Worm (Caenorhabditis elegans): Measurements from ENCODE around the gene ttr-21.

The ttr-21 gene

DNA sequence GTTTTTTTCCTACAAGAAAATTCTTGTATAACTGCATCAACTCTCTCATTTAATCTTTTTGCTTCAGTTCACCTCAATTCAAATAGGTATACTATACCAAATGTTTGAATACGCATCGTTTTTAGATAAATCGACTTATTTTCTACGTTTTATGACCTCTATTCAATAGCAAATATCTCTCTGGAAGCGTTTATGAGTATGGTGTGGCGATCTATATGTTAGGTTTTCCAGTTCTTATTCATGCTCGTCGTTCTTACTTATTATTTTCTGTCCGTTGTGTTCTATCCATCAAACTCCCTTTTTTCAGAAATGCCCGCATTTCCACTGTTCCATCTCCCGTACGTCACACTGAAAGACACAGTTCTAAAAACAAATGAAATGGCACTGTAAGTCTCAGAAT, 26.4 kb upstream of the ttr-21 start, which contains the start of gene T22G5.3:
TSS of gene T22G5.3 (plus strand) at position 301 of the 400 bp plus-strand sequence.
- no peak for TF ChIP-seq lin-13 (GFP tag; optimal IDR thresholded peaks at IDR 0.05)
- no peak for TF ChIP-seq elt-1 (tag; optimal IDR thresholded peaks at IDR 0.05)
- TF ChIP-seq ztf-11 (tag; optimal IDR thresholded peaks at IDR 0.05): no peak
- TF ChIP-seq nhr-23 (tag; optimal IDR thresholded peaks at IDR 0.05): no peak
- no peak for TF ChIP-seq unc-55 (GFP tag; optimal IDR thresholded peaks at IDR 0.05)
- no peak for TF ChIP-seq ama-1 (optimal IDR thresholded peaks at IDR 0.05)
- no peak for TF ChIP-seq ceh-16 (tag; optimal IDR thresholded peaks at IDR 0.05)
- TF ChIP-seq mdl-1 (tag; optimal IDR thresholded peaks at IDR 0.05): no peak
- TF ChIP-seq sma-3 (GFP tag; optimal IDR thresholded peaks at IDR 0.05): no peak
- no peak for TF ChIP-seq mbf-1 (tag; optimal IDR thresholded peaks at IDR 0.05)
- no peak for TF ChIP-seq nhr-129 (tag; optimal IDR thresholded peaks at IDR 0.05)
- no peak for TF ChIP-seq nhr-237 (tag; optimal IDR thresholded peaks at IDR 0.05)
- TF ChIP-seq ZK546.5 (tag; optimal IDR thresholded peaks at IDR 0.05): no peak
- no peak for TF ChIP-seq blmp-1 (tag; optimal IDR thresholded peaks at IDR 0.05; ENCODE audit: insufficient read depth)
- TF ChIP-seq zag-1 (tag; optimal IDR thresholded peaks at IDR 0.05): no peak

DNA sequence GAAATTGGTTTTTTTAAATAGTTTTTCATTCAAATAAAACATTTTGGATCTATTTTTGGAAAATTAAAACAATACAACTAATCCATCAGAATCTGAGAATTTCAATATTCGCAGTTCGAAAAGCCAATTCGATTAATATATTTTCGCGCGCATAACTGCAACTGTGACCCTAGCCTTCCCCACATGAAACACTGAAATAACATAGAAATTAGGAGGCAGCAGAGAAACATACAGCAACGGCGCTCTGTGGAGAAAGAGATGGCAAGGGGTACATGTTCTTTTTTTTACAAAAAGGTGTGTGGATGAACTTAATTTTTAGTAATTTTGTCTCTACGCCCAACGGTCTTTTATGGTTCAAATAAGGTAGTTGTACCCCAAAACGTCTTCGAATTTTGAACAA, 26.0 kb upstream of the ttr-21 start:
- TF ChIP-seq nhr-237 (tag; optimal IDR thresholded peaks at IDR 0.05): no peak
- peak; percentile 33 for TF ChIP-seq C34F6.9 (tag; optimal IDR thresholded peaks at IDR 0.05)

DNA sequence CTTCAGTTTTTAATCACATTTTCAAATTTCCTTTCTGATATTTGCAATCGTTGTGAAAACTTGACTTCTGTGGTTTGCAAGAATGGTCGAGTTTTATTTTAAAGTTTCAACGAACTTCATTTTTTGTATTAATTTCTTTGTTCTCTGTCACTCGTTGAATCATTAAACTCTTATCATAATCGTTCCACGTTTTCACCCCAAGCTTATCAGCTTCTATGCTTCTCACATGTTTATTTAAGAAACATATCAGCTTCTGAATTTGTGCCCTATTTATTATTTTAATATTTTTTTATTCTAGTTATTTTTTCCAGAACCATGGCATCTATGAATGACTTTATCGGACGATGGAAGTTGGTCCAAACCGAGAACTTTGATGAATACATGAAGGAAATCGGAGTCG, 25.0 kb upstream of the ttr-21 start, which contains the start of gene lbp-7:
TSS of gene lbp-7 (plus strand) at position 312 of the 400 bp plus-strand sequence.
- no peak for TF ChIP-seq ZK546.5 (tag; optimal IDR thresholded peaks at IDR 0.05)
- no peak for TF ChIP-seq F13H6.1 (tag; optimal IDR thresholded peaks at IDR 0.05)
- peak; percentile 66 for TF ChIP-seq crh-2 (tag; optimal IDR thresholded peaks at IDR 0.05)
- TF ChIP-seq fos-1 (tag; optimal IDR thresholded peaks at IDR 0.05): peak; percentile 94
- peak; percentile 70 for TF ChIP-seq sma-9 (GFP tag; optimal IDR thresholded peaks at IDR 0.05)
- TF ChIP-seq sma-9 (tag; optimal IDR thresholded peaks at IDR 0.05): no peak

DNA sequence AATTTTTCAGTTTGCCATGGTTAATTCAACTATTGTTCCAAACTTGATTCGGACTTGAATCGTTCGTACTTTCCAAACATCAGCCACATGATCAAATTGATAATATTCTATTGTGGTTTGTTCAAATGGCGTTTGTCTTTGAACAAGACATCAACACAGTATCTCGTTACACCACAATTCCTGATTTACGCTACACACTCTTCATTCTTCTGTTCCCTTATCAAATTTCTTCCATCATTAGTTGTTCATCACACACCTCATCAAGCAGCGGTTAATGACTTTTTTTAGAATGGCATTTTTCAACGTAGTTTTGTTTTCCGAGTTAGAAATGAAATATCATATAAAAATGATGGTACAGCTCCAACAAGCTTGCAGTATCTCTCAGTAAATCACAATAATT, 24.0 kb upstream of the ttr-21 start:
- TF ChIP-seq fos-1 (tag; optimal IDR thresholded peaks at IDR 0.05): peak; percentile 63
- no peak for TF ChIP-seq lin-11 (tag; optimal IDR thresholded peaks at IDR 0.05)
- no peak for TF ChIP-seq egl-27 (tag; optimal IDR thresholded peaks at IDR 0.05)
- TF ChIP-seq elt-1 (tag; optimal IDR thresholded peaks at IDR 0.05): no peak
- peak; percentile 25 for TF ChIP-seq sma-3 (GFP tag; optimal IDR thresholded peaks at IDR 0.05)
- no peak for TF ChIP-seq ztf-4 (tag; optimal IDR thresholded peaks at IDR 0.05)
- TF ChIP-seq crh-2 (tag; optimal IDR thresholded peaks at IDR 0.05): peak; percentile 37
- peak; percentile 30 for TF ChIP-seq nhr-25 (tag; optimal IDR thresholded peaks at IDR 0.05)
- peak; percentile 7 for TF ChIP-seq gmeb-1 (tag; optimal IDR thresholded peaks at IDR 0.05)
- no peak for TF ChIP-seq unc-39 (tag; optimal IDR thresholded peaks at IDR 0.05)
- no peak for TF ChIP-seq unc-62 (GFP tag; optimal IDR thresholded peaks at IDR 0.05)
- no peak for TF ChIP-seq mbf-1 (tag; optimal IDR thresholded peaks at IDR 0.05)
- TF ChIP-seq sma-9 (GFP tag; optimal IDR thresholded peaks at IDR 0.05): peak; percentile 71
- no peak for TF ChIP-seq sma-9 (tag; optimal IDR thresholded peaks at IDR 0.05)

DNA sequence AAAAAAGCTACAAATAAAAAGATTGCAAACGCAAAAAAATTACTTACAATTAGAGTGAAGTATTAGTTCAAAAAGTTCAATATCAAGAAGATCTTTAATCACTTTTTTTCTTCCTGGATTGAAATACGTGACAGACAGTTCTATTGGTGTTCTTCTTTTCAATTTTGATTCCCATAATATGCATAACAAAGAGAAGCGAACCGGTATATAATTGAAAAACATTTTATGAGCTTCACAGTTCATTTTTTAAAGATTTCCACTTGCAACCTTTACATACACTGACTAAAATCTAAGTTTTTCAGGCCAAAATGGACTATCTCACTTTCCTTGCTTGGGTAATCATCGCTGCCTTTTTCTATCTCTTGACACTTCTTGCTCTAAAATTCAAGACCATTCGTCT, 22.3 kb upstream of the ttr-21 start, which contains the start of gene T22G5.1:
TSS of gene T22G5.1 (plus strand) at position 301 of the 400 bp plus-strand sequence.
- TF ChIP-seq mab-5 (tag; optimal IDR thresholded peaks at IDR 0.05) (no peak), unc-39 (tag; optimal IDR thresholded peaks at IDR 0.05) (no peak), C34F6.9 (tag; optimal IDR thresholded peaks at IDR 0.05) (no peak), lin-11 (tag; optimal IDR thresholded peaks at IDR 0.05) (no peak), elt-3 (tag; optimal IDR thresholded peaks at IDR 0.05) (no peak), gmeb-1 (tag; optimal IDR thresholded peaks at IDR 0.05) (no peak)

DNA sequence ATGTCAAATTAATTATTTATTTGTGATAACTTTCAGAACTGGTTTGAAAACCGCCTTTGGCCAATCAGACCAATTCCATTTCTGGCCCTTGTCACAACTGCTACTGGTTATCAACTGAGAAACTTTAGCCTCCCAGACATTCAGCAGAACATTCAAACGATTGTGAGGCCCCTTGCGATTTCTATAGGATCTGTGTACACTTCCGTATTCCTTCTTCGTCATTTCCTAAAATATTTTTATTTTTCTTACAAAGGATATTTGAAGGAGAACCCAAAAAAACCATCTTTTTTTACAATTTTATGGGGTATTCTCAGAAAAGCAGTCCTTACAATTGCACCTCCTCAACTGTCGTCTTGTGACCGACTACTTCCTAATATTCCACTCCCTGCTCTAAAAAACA, 19.1 kb upstream of the ttr-21 start:
- TF ChIP-seq nhr-11 (tag; optimal IDR thresholded peaks at IDR 0.05) (no peak), ZK546.5 (tag; optimal IDR thresholded peaks at IDR 0.05) (no peak), R02D3.7 (tag; optimal IDR thresholded peaks at IDR 0.05) (no peak), crh-2 (tag; optimal IDR thresholded peaks at IDR 0.05) (no peak), mab-5 (tag; optimal IDR thresholded peaks at IDR 0.05) (no peak), aly-2 (tag; optimal IDR thresholded peaks at IDR 0.05) (no peak), alr-1 (tag; optimal IDR thresholded peaks at IDR 0.05) (no peak), blmp-1 (tag; optimal IDR thresholded peaks at IDR 0.05; ENCODE audit: insufficient read depth) (no peak), nhr-21 (tag; optimal IDR thresholded peaks at IDR 0.05) (no peak), ztf-4 (tag; optimal IDR thresholded peaks at IDR 0.05) (no peak), mdl-1 (tag; optimal IDR thresholded peaks at IDR 0.05) (no peak), mbf-1 (tag; optimal IDR thresholded peaks at IDR 0.05) (no peak)

Data from whole organism, L2 larva.